Fruit fly (Drosophila melanogaster): ENCODE measurements around the gene Polr2J.

Polr2J gene

dm6 chr2L:17410358-17410757, at the start of gene Polr2J, which contains the start of gene CG15141:
Gene Polr2J, minus strand, starts transcription at chr2L:17410406.
Gene CG15141, plus strand, starts transcription at chr2L:17410641.
- TF ChIP-seq Eip93F (GFP tag; optimal IDR thresholded peaks at IDR 0.05) (peak; percentile 27), eg (GFP tag; IDR thresholded peaks at IDR 0.05) (peak; percentile 74), fd59A (GFP tag; optimal IDR thresholded peaks at IDR 0.05) (peak; percentile 57), CG4318 (GFP tag; optimal IDR thresholded peaks at IDR 0.05) (peak; percentile 72), lz (GFP tag; optimal IDR thresholded peaks at IDR 0.05) (peak; percentile 84), svp (GFP tag) (no peak), ss (GFP tag; optimal IDR thresholded peaks at IDR 0.05) (no peak), esn (GFP tag; optimal IDR thresholded peaks at IDR 0.05) (peak; percentile 85), CG6792 (GFP tag; optimal IDR thresholded peaks at IDR 0.05) (no peak), fkh (GFP tag; optimal IDR thresholded peaks at IDR 0.05) (no peak), CG31627 (GFP tag; optimal IDR thresholded peaks at IDR 0.05) (peak; percentile 81), spab (GFP tag; optimal IDR thresholded peaks at IDR 0.05) (peak; percentile 33), CG9139 (GFP tag; optimal IDR thresholded peaks at IDR 0.05) (no peak), Hr39 (GFP tag; optimal IDR thresholded peaks at IDR 0.05) (no peak), CG8119 (GFP tag; IDR thresholded peaks at IDR 0.05) (no peak; the same call in 2 of the 3 replicates), CG11294 (GFP tag; IDR thresholded peaks at IDR 0.05) (peak; percentile 17; the same call in 1 of the 2 replicates), pdm3 (GFP tag; optimal IDR thresholded peaks at IDR 0.05) (peak; percentile 84), CG16779 (tag; optimal IDR thresholded peaks at IDR 0.05) (no peak), Met (GFP tag; optimal IDR thresholded peaks at IDR 0.05) (peak; percentile 72), Sox15 (GFP tag; optimal IDR thresholded peaks at IDR 0.05) (peak; percentile 63), OdsH (GFP tag; optimal IDR thresholded peaks at IDR 0.05) (peak; percentile 83), Sox102F (GFP tag; optimal IDR thresholded peaks at IDR 0.05) (peak; percentile 73), Smox (GFP tag; optimal IDR thresholded peaks at IDR 0.05) (no peak), CG3032 (tag; optimal IDR thresholded peaks at IDR 0.05) (peak; percentile 81), achi (GFP tag; optimal IDR thresholded peaks at IDR 0.05) (peak; percentile 80), CG32006 (GFP tag; optimal IDR thresholded peaks at IDR 0.05) (no peak), Eip75B (GFP tag; optimal IDR thresholded peaks at IDR 0.05) (peak; percentile 77), fd85E (GFP tag; optimal IDR thresholded peaks at IDR 0.05) (no peak), Blimp-1 (GFP tag; optimal IDR thresholded peaks at IDR 0.05) (peak; percentile 25), net (GFP tag; optimal IDR thresholded peaks at IDR 0.05) (no peak), dsx (GFP tag; optimal IDR thresholded peaks at IDR 0.05; ENCODE audit: poor library complexity, severe bottlenecking) (no peak), CG8319 (GFP tag; optimal IDR thresholded peaks at IDR 0.05) (peak; percentile 33), Sox14 (GFP tag; optimal IDR thresholded peaks at IDR 0.05) (peak; percentile 73), CG10631 (GFP tag; optimal IDR thresholded peaks at IDR 0.05) (peak; percentile 89), CG1621 (tag; optimal IDR thresholded peaks at IDR 0.05) (no peak), CG3919 (GFP tag; optimal IDR thresholded peaks at IDR 0.05) (no peak), Gug (GFP tag; IDR thresholded peaks at IDR 0.05) (peak; percentile 70), CG6854 (GFP tag; optimal IDR thresholded peaks at IDR 0.05) (no peak), topi (GFP tag; optimal IDR thresholded peaks at IDR 0.05) (peak; percentile 72), Ets21C (GFP tag; optimal IDR thresholded peaks at IDR 0.05) (peak; percentile 62), CG34406 (GFP tag; optimal IDR thresholded peaks at IDR 0.05) (peak; percentile 78), salr (GFP tag; optimal IDR thresholded peaks at IDR 0.05) (peak in 1 of 2 experiments; percentile 21), CG7368 (GFP tag; optimal IDR thresholded peaks at IDR 0.05) (no peak), CG11762 (GFP tag; optimal IDR thresholded peaks at IDR 0.05; ENCODE audit: insufficient read depth) (peak; percentile 44), Eip78C (GFP tag) (no peak), CG15336 (GFP tag; IDR thresholded peaks at IDR 0.05) (peak; percentile 63; the same call in 1 of the 2 replicates), dac (GFP tag; optimal IDR thresholded peaks at IDR 0.05) (no peak), Lpt (GFP tag; optimal IDR thresholded peaks at IDR 0.05) (no peak), Hr38 (GFP tag; optimal IDR thresholded peaks at IDR 0.05) (no peak), CG6808 (GFP tag; optimal IDR thresholded peaks at IDR 0.05) (no peak), acj6 (GFP tag; optimal IDR thresholded peaks at IDR 0.05) (peak; percentile 79), CG8632 (GFP tag; optimal IDR thresholded peaks at IDR 0.05) (peak; percentile 48), CG6163 (GFP tag; IDR thresholded peaks at IDR 0.05) (peak; percentile 55)

Measured in whole organism, prepupa.